Fruit fly (Drosophila melanogaster) whole organism, prepupa: ENCODE measurements around the gene kis.

Experiments
- Blimp-1 ChIP-seq: fragments of 200-800 bp; sonication (Bioruptor generic); optimal IDR thresholded peaks from 3 replicates; lab custom pipeline; 2017; ENCODE audit warnings: missing biosample characterization, missing genetic modification characterization, mild to moderate bottlenecking, moderate library complexity, missing genetic modification reagents
- CG11762 ChIP-seq: fragments of 200-800 bp; sonication (Bioruptor generic); optimal IDR thresholded peaks from 3 replicates; lab custom pipeline; 2016; ENCODE audit warnings: missing biosample characterization, missing genetic modification characterization; ENCODE audit not compliant: insufficient read depth
- CG1621 ChIP-seq: fragments of 200-800 bp; sonication (Bioruptor generic); optimal IDR thresholded peaks from 3 replicates; lab custom pipeline; 2018; ENCODE audit warnings: missing biosample characterization, mild to moderate bottlenecking, missing genetic modification characterization
- CG16779 ChIP-seq: fragments of 200-800 bp; sonication (Bioruptor generic); optimal IDR thresholded peaks from 3 replicates; lab custom pipeline; 2017; ENCODE audit warnings: missing biosample characterization, mild to moderate bottlenecking, missing genetic modification characterization
- CG3032 ChIP-seq: fragments of 200-800 bp; optimal IDR thresholded peaks from 2 replicates; lab custom pipeline; 2019; ENCODE audit warnings: missing biosample characterization, mild to moderate bottlenecking, missing genetic modification characterization, moderate library complexity
- CG31627 ChIP-seq: fragments of 200-800 bp; sonication (Bioruptor generic); optimal IDR thresholded peaks from 3 replicates; lab custom pipeline; 2016; ENCODE audit warnings: missing biosample characterization, missing genetic modification characterization
- CG6163 ChIP-seq: fragments of 200-800 bp; sonication (Bioruptor generic); IDR thresholded peaks from 3 replicates; pipeline ENCODE4 v1.3.6; 2022; ENCODE audit warnings: missing biosample characterization, missing genetic modification characterization
- CG6276 ChIP-seq: fragments of 200-800 bp; sonication (Bioruptor generic); optimal IDR thresholded peaks from 2 replicates; lab custom pipeline; 2017; ENCODE audit warnings: missing biosample characterization, mild to moderate bottlenecking, missing genetic modification characterization
- CG6792 ChIP-seq: fragments of 200-800 bp; sonication (Bioruptor generic); optimal IDR thresholded peaks from 3 replicates; lab custom pipeline; 2016; ENCODE audit warnings: missing biosample characterization, missing genetic modification characterization
- CG6854 ChIP-seq: fragments of 200-800 bp; sonication (Bioruptor generic); optimal IDR thresholded peaks from 2 replicates; lab custom pipeline; 2017; ENCODE audit warnings: missing biosample characterization, mild to moderate bottlenecking, missing genetic modification characterization
- CG8119 ChIP-seq: fragments of 200-800 bp; sonication (Bioruptor generic); IDR thresholded peaks from 3 replicates; pipeline ENCODE4 v1.3.6; 2022; ENCODE audit warnings: missing biosample characterization, missing genetic modification characterization
- CG8319 ChIP-seq: fragments of 200-800 bp; sonication (Bioruptor generic); optimal IDR thresholded peaks from 3 replicates; lab custom pipeline; 2016; ENCODE audit warnings: missing biosample characterization, missing genetic modification characterization
- CG8632 ChIP-seq: fragments of 200-800 bp; sonication (Bioruptor generic); optimal IDR thresholded peaks from 3 replicates; lab custom pipeline; 2016; ENCODE audit warnings: missing biosample characterization, missing genetic modification characterization
- CG9139 ChIP-seq: fragments of 200-800 bp; sonication (Bioruptor generic); optimal IDR thresholded peaks from 3 replicates; lab custom pipeline; 2017; ENCODE audit warnings: missing biosample characterization, mild to moderate bottlenecking, missing genetic modification characterization
- Eip78C ChIP-seq: fragments of 200-800 bp; sonication (Bioruptor generic); peaks from one replicate; lab custom pipeline; 2016; ENCODE audit warnings: missing biosample characterization, missing genetic modification characterization
- Eip93F ChIP-seq: fragments of 200-800 bp; sonication (Bioruptor generic); optimal IDR thresholded peaks from 2 replicates; lab custom pipeline; 2016; ENCODE audit warnings: missing biosample characterization, mild to moderate bottlenecking, missing genetic modification characterization
- Ets96B ChIP-seq: fragments of 200-800 bp; optimal IDR thresholded peaks from 2 replicates; lab custom pipeline; 2019; ENCODE audit warnings: missing biosample characterization, mild to moderate bottlenecking, missing genetic modification characterization, moderate library complexity
- Hr38 ChIP-seq: sonication (Bioruptor generic); optimal IDR thresholded peaks from 2 replicates; lab custom pipeline; 2016; ENCODE audit warnings: missing biosample characterization, missing genetic modification characterization
- Hr39 ChIP-seq: fragments of 200-800 bp; sonication (Bioruptor generic); optimal IDR thresholded peaks from 2 replicates; lab custom pipeline; 2016; ENCODE audit warnings: missing biosample characterization, missing genetic modification characterization
- OdsH ChIP-seq: fragments of 200-800 bp; sonication (Bioruptor generic); optimal IDR thresholded peaks from 3 replicates; lab custom pipeline; 2016; ENCODE audit warnings: missing biosample characterization, missing genetic modification characterization
- Smox ChIP-seq: fragments of 200-800 bp; sonication (Bioruptor generic); optimal IDR thresholded peaks from 3 replicates; lab custom pipeline; 2016; ENCODE audit warnings: missing biosample characterization, missing genetic modification characterization
- Sox14 ChIP-seq: fragments of 200-800 bp; sonication (Bioruptor generic); optimal IDR thresholded peaks from 3 replicates; lab custom pipeline; 2016; ENCODE audit warnings: missing biosample characterization, missing genetic modification characterization
- acj6 ChIP-seq: fragments of 200-800 bp; sonication (Bioruptor generic); optimal IDR thresholded peaks from 3 replicates; lab custom pipeline; 2016; ENCODE audit warnings: missing biosample characterization, missing genetic modification characterization
- cyc ChIP-seq: fragments of 200-800 bp; sonication (Bioruptor generic); optimal IDR thresholded peaks from 3 replicates; lab custom pipeline; 2016; ENCODE audit warnings: missing biosample characterization, missing genetic modification characterization
- dsx ChIP-seq: fragments of 200-800 bp; optimal IDR thresholded peaks from 3 replicates; lab custom pipeline; 2019; ENCODE audit warnings: missing biosample characterization, mild to moderate bottlenecking, missing genetic modification characterization, moderate library complexity; ENCODE audit not compliant: poor library complexity, severe bottlenecking
- eg ChIP-seq: fragments of 200-800 bp; sonication (Bioruptor generic); IDR thresholded peaks from 3 replicates; pipeline ENCODE4 v1.3.6; 2022; ENCODE audit warnings: missing biosample characterization, missing genetic modification characterization
- esn ChIP-seq: fragments of 200-800 bp; sonication (Bioruptor generic); optimal IDR thresholded peaks from 2 replicates; lab custom pipeline; 2016; ENCODE audit warnings: missing biosample characterization, mild to moderate bottlenecking, missing genetic modification characterization, moderate library complexity
- fd59A ChIP-seq: fragments of 200-800 bp; sonication (Bioruptor generic); optimal IDR thresholded peaks from 2 replicates; lab custom pipeline; 2017; ENCODE audit warnings: missing biosample characterization, mild to moderate bottlenecking, missing genetic modification characterization, missing genetic modification reagents
- fd85E ChIP-seq: fragments of 200-800 bp; sonication (Bioruptor generic); optimal IDR thresholded peaks from 3 replicates; lab custom pipeline; 2016; ENCODE audit warnings: missing biosample characterization, missing genetic modification characterization
- fkh ChIP-seq: fragments of 200-800 bp; sonication (Bioruptor generic); optimal IDR thresholded peaks from 3 replicates; lab custom pipeline; 2017; ENCODE audit warnings: missing biosample characterization, mild to moderate bottlenecking, missing genetic modification characterization, moderate library complexity
- lz ChIP-seq: fragments of 200-800 bp; sonication (Bioruptor generic); optimal IDR thresholded peaks from 3 replicates; lab custom pipeline; 2016; ENCODE audit warnings: missing biosample characterization, missing genetic modification characterization
- pdm3 ChIP-seq: fragments of 200-800 bp; sonication (Bioruptor generic); optimal IDR thresholded peaks from 3 replicates; lab custom pipeline; 2016; ENCODE audit warnings: missing biosample characterization, missing genetic modification characterization
- salr ChIP-seq, 2 experiments: fragments of 200-800 bp; sonication (Bioruptor generic); optimal IDR thresholded peaks; 3 replicates each; lab custom pipeline; 2016 to 2018; ENCODE audit warnings: missing biosample characterization in 2 of 2, missing genetic modification characterization in 2 of 2, mild to moderate bottlenecking in 1 of 2
- spab ChIP-seq: fragments of 200-800 bp; sonication (Bioruptor generic); optimal IDR thresholded peaks from 2 replicates; lab custom pipeline; 2017; ENCODE audit warnings: missing biosample characterization, mild to moderate bottlenecking, missing genetic modification characterization, missing genetic modification reagents
- ss ChIP-seq, 2 experiments: fragments of 200-800 bp; sonication (Bioruptor generic); optimal IDR thresholded peaks; 2 replicates in 1 of 2; 3 replicates in 1 of 2; lab custom pipeline; 2017 to 2018; ENCODE audit warnings: mild to moderate bottlenecking in 2 of 2, missing biosample characterization in 2 of 2, missing genetic modification characterization in 2 of 2, moderate library complexity in 1 of 2
- svp ChIP-seq: fragments of 200-800 bp; sonication (Bioruptor generic); peaks from one replicate; lab custom pipeline; 2016; ENCODE audit warnings: missing biosample characterization, missing genetic modification characterization
- topi ChIP-seq: fragments of 200-800 bp; sonication (Bioruptor generic); optimal IDR thresholded peaks from 3 replicates; lab custom pipeline; 2016; ENCODE audit warnings: missing biosample characterization, missing genetic modification characterization
- vri ChIP-seq: fragments of 200-800 bp; sonication (Bioruptor generic); optimal IDR thresholded peaks from 3 replicates; lab custom pipeline; 2016; ENCODE audit warnings: missing biosample characterization, mild to moderate bottlenecking, missing genetic modification characterization

Gene kis

dm6 chr2L:285596-286023 lies 35.0 kb upstream of the kis start (continued):
- TF ChIP-seq CG6276 (GFP tag; lab: Kevin White, UChicago): no peak
- TF ChIP-seq eg (GFP tag; lab: Robert Waterston, UW): peak; percentile 71
- TF ChIP-seq salr (GFP tag; optimal IDR thresholded peaks at IDR 0.05; lab: Kevin White, UChicago): peak in 1 of 2 experiments; percentile 17
- TF ChIP-seq lz: peak; percentile 48
- peak; percentile 64 for TF ChIP-seq Sox14
- TF ChIP-seq Smox (GFP tag; lab: Kevin White, UChicago): no peak
- TF ChIP-seq CG8632 (GFP tag; lab: Kevin White, UChicago): peak; percentile 27
- TF ChIP-seq CG1621 (tag; lab: Kevin White, UChicago): peak; percentile 28
- TF ChIP-seq Eip93F (GFP tag; lab: Kevin White, UChicago): no peak
- peak; percentile 6 for TF ChIP-seq fkh (GFP tag; lab: Kevin White, UChicago)
- TF ChIP-seq Hr38 (GFP tag; lab: Kevin White, UChicago): no peak
- no peak for TF ChIP-seq fd85E (GFP tag; lab: Kevin White, UChicago)
- peak; percentile 53 for TF ChIP-seq acj6 (GFP tag; lab: Kevin White, UChicago)
- TF ChIP-seq esn (GFP tag; lab: Kevin White, UChicago): peak; percentile 61
- peak; percentile 42 for TF ChIP-seq CG9139 (GFP tag; lab: Kevin White, UChicago)
- peak; percentile 47 for TF ChIP-seq pdm3
- peak; percentile 17 for TF ChIP-seq CG3032
- TF ChIP-seq CG6792 (GFP tag; lab: Kevin White, UChicago): no peak
- no peak for TF ChIP-seq spab (GFP tag; lab: Kevin White, UChicago)
- TF ChIP-seq CG31627 (GFP tag; lab: Kevin White, UChicago): peak; percentile 52
- no peak for TF ChIP-seq vri (GFP tag; lab: Kevin White, UChicago)
- no peak for TF ChIP-seq CG8319 (GFP tag; lab: Kevin White, UChicago)
- peak; percentile 31 for TF ChIP-seq Ets96B
- peak; percentile 43 for TF ChIP-seq dsx

- TF ChIP-seq CG11762 (GFP tag; lab: Kevin White, UChicago) (peak; percentile 4), CG6854 (peak; percentile 61), fd59A (GFP tag; lab: Kevin White, UChicago) (no peak), CG16779 (tag; lab: Kevin White, UChicago) (no peak), Eip78C (peak; percentile 69), fkh (GFP tag; lab: Kevin White, UChicago) (peak; percentile 80), eg (GFP tag; lab: Robert Waterston, UW) (0 out of 3 replicates have a peak, but pooled peaks have one; percentile 35), OdsH (GFP tag; lab: Kevin White, UChicago) (no peak), topi (GFP tag; lab: Kevin White, UChicago) (peak; percentile 37), svp (GFP tag; lab: Kevin White, UChicago) (peak; percentile 85), Ets96B (peak; percentile 3), ss (GFP tag; optimal IDR thresholded peaks at IDR 0.05; lab: Kevin White, UChicago) (peak in 1 of 2 experiments; percentile 31), CG31627 (GFP tag; lab: Kevin White, UChicago) (peak; percentile 28), acj6 (GFP tag; lab: Kevin White, UChicago) (no peak), CG1621 (tag; lab: Kevin White, UChicago) (peak; percentile 35), dsx (peak; percentile 93), CG8119 (GFP tag; lab: Robert Waterston, UW) (no peak), Sox14 (peak; percentile 43), lz (peak; percentile 48), esn (GFP tag; lab: Kevin White, UChicago) (peak; percentile 61), CG3032 (peak; percentile 41), vri (GFP tag; lab: Kevin White, UChicago) (no peak), Blimp-1 (GFP tag; lab: Kevin White, UChicago) (peak; percentile 71), cyc (GFP tag; lab: Kevin White, UChicago) (peak; percentile 31), CG6163 (GFP tag; lab: Robert Waterston, UW) (peak; percentile 45; the same call in 2 of the 3 replicates), salr (GFP tag; optimal IDR thresholded peaks at IDR 0.05; lab: Kevin White, UChicago) (peak in 1 of 2 experiments; percentile 7), CG9139 (GFP tag; lab: Kevin White, UChicago) (peak; percentile 43), Hr39 (no peak), spab (GFP tag; lab: Kevin White, UChicago) (no peak)
Measured at dm6 chr2L:283071-283482, 32.5 kb upstream of the kis start, which contains the start of gene CG11601. Gene CG11601 (minus strand): TSS chr2L:283269.
